Fruit fly (Drosophila melanogaster): ENCODE results near the gene Hsc70-4.

The Hsc70-4 gene

dm6 chr3R:15277926-15278869 lies 35.7 kb downstream of the Hsc70-4 start, which contains the start of the genes MRG15 and Tm1:
Gene MRG15 (minus strand): TSS chr3R:15278109.
Gene Tm1 (plus strand): TSS chr3R:15278220.
- TF ChIP-seq Jra (GFP tag; optimal IDR thresholded peaks at IDR 0.05), result no peak
- peak; percentile 60 for TF ChIP-seq rgr (GFP tag; optimal IDR thresholded peaks at IDR 0.05)
- TF ChIP-seq Rel (GFP tag; optimal IDR thresholded peaks at IDR 0.05), result no peak
- TF ChIP-seq Rel (tag; optimal IDR thresholded peaks at IDR 0.05), result peak; percentile 1
- TF ChIP-seq br (GFP tag; optimal IDR thresholded peaks at IDR 0.05), result no peak
- TF ChIP-seq woc (GFP tag; optimal IDR thresholded peaks at IDR 0.05), result no peak
- TF ChIP-seq dmrt93B (GFP tag; optimal IDR thresholded peaks at IDR 0.05), result no peak
- TF ChIP-seq brk (GFP tag; optimal IDR thresholded peaks at IDR 0.05), result no peak
- no peak for TF ChIP-seq h (GFP tag; optimal IDR thresholded peaks at IDR 0.05)
- TF ChIP-seq Hnf4 (GFP tag; optimal IDR thresholded peaks at IDR 0.05), result peak; percentile 5
- TF ChIP-seq sv (GFP tag; optimal IDR thresholded peaks at IDR 0.05), result no peak
- TF ChIP-seq Mio (GFP tag; optimal IDR thresholded peaks at IDR 0.05), result no peak
- no peak for TF ChIP-seq fru (GFP tag; optimal IDR thresholded peaks at IDR 0.05)
- no peak for TF ChIP-seq ey (GFP tag; optimal IDR thresholded peaks at IDR 0.05)
- no peak for TF ChIP-seq Dif (GFP tag; optimal IDR thresholded peaks at IDR 0.05; ENCODE audit: partially characterized antibody)
- no peak for TF ChIP-seq foxo (GFP tag; optimal IDR thresholded peaks at IDR 0.05)
- TF ChIP-seq Myc (optimal IDR thresholded peaks at IDR 0.05), result no peak
- TF ChIP-seq CrebA (GFP tag; optimal IDR thresholded peaks at IDR 0.05; ENCODE audit: borderline replicate concordance), result no peak

DNA sequence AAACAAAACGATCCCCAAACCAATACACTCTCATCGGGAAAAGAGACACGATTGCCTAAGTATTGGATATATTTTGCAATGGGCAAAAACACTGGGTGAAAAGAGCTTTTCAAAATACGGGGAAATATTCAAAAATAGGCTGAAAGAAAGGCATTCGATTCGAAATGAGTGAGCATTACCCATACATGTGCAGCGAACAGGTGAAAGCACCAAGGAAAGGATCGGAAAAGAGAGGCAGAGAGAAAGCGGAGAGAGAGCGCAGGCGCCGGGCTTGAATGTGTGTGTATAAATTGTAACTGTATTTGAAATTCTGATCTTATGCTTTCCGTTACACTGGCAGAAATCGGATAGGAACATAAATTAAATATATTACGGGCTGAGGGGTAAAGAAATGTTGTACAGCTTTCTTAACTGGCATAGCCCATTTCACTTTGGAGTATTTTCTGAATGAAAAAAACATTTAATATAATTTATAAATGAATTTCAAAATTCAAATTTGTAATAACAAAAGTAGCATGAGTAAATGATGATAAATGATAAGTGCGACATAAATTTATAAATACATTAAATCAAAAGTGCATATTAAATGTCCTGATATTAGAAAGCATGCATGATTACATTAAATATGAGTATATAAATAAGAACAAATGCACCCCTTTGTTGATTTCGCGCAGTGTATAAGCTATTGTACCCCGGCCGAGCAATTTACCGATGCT lies 38.3 kb downstream of the Hsc70-4 start:
- TF ChIP-seq dsf (GFP tag; optimal IDR thresholded peaks at IDR 0.05; ENCODE audit: borderline replicate concordance) (no peak), tai (GFP tag; optimal IDR thresholded peaks at IDR 0.05) (no peak), OdsH (GFP tag; optimal IDR thresholded peaks at IDR 0.05) (peak; percentile 60), brk (GFP tag; optimal IDR thresholded peaks at IDR 0.05) (no peak), Rel (GFP tag; optimal IDR thresholded peaks at IDR 0.05) (no peak), Rel (tag; optimal IDR thresholded peaks at IDR 0.05) (no peak), GATAd (GFP tag; optimal IDR thresholded peaks at IDR 0.05) (no peak), jim (GFP tag; optimal IDR thresholded peaks at IDR 0.05) (no peak), Dfd (GFP tag; optimal IDR thresholded peaks at IDR 0.05) (no peak), HLH106 (tag; optimal IDR thresholded peaks at IDR 0.05) (peak; percentile 66), Hr83 (GFP tag; optimal IDR thresholded peaks at IDR 0.05; ENCODE audit: poor library complexity, severe bottlenecking) (no peak), br (GFP tag; optimal IDR thresholded peaks at IDR 0.05) (peak; percentile 33), fru (GFP tag; optimal IDR thresholded peaks at IDR 0.05) (peak; percentile 65), sage (GFP tag; optimal IDR thresholded peaks at IDR 0.05) (peak; percentile 16), CG32264 (GFP tag; optimal IDR thresholded peaks at IDR 0.05) (no peak), Sp1 (GFP tag; optimal IDR thresholded peaks at IDR 0.05) (peak; percentile 71), sv (GFP tag; optimal IDR thresholded peaks at IDR 0.05) (peak; percentile 20), Mio (GFP tag; optimal IDR thresholded peaks at IDR 0.05) (no peak), Hr78 (GFP tag; optimal IDR thresholded peaks at IDR 0.05) (no peak), N (GFP tag; optimal IDR thresholded peaks at IDR 0.05) (no peak), psq (GFP tag; optimal IDR thresholded peaks at IDR 0.05) (peak; percentile 56), Jra (GFP tag; optimal IDR thresholded peaks at IDR 0.05) (no peak), Hnf4 (GFP tag; optimal IDR thresholded peaks at IDR 0.05) (no peak), pan (optimal IDR thresholded peaks at IDR 0.05) (no peak), woc (GFP tag; optimal IDR thresholded peaks at IDR 0.05) (peak; percentile 24), Vsx2 (GFP tag; optimal IDR thresholded peaks at IDR 0.05; ENCODE audit: partially characterized antibody) (no peak), rgr (GFP tag; optimal IDR thresholded peaks at IDR 0.05) (peak; percentile 46), lola (GFP tag; optimal IDR thresholded peaks at IDR 0.05) (no peak), Dif (GFP tag; optimal IDR thresholded peaks at IDR 0.05; ENCODE audit: partially characterized antibody) (peak; percentile 23), Abd-B (GFP tag; optimal IDR thresholded peaks at IDR 0.05) (no peak), CG9705 (GFP tag; optimal IDR thresholded peaks at IDR 0.05) (no peak), foxo (GFP tag; optimal IDR thresholded peaks at IDR 0.05) (peak in 1 of 2 experiments; percentile 63), ey (GFP tag; optimal IDR thresholded peaks at IDR 0.05) (peak; percentile 34), dl (GFP tag; optimal IDR thresholded peaks at IDR 0.05; ENCODE audit: insufficient read depth in 1 of 2, partially characterized antibody in 2 of 2) (no peak), Myc (optimal IDR thresholded peaks at IDR 0.05) (no peak), h (GFP tag; optimal IDR thresholded peaks at IDR 0.05) (peak; percentile 45), usp (GFP tag; optimal IDR thresholded peaks at IDR 0.05) (no peak), dmrt93B (GFP tag; optimal IDR thresholded peaks at IDR 0.05) (peak; percentile 51), CrebA (GFP tag; optimal IDR thresholded peaks at IDR 0.05; ENCODE audit: borderline replicate concordance) (no peak)
